Worm (Caenorhabditis elegans): ENCODE results near the gene ZK616.3.

DNA sequence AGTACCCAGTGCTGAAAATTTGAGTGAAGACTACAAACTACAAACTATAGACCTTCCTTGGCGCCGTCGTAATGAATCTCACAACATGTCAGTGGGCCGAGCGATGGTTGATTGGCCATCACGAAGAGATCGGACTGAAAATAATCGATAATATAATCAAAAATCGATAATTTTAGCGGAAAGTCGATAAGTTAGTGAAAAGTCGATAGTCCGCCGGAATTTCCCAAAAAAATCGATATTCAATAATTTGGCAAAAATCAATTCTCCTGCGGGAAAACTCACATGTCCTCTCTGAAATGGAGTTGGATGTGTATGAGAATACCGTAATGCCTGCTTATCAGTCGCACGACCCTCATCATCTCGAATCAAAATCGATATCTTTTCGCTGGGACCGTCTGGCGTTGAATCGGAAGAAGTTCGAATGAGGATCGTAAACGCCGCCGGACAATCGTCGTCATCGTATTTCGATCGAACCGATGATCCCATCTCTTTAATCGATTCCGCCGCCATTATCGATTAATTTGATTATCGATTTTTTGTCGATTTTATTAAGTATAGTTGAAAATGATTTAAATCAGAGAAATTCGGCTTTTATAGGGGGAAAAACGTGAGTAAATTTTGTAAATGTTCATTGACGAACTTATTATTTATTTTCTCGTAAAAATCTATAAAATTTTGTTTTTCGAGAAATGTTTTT is 14.9 kb downstream of the ZK616.3 start, which contains the start of gene ZK616.8:
- TF ChIP-seq nhr-25 (tag; optimal IDR thresholded peaks at IDR 0.05; ENCODE audit: borderline replicate concordance, insufficient read depth) (no peak), ceh-28 (tag; optimal IDR thresholded peaks at IDR 0.05) (peak; percentile 85), jun-1 (tag; optimal IDR thresholded peaks at IDR 0.05) (no peak), nhr-11 (tag; optimal IDR thresholded peaks at IDR 0.05) (no peak), zag-1 (tag; optimal IDR thresholded peaks at IDR 0.05) (no peak), nhr-111 (GFP tag; optimal IDR thresholded peaks at IDR 0.05) (no peak)

Measured in whole organism, L4 larva.